Fruit fly (Drosophila melanogaster) whole organism, embryonic: ENCODE results near the gene CG7530.
A peak's percentile ranks its signal among the peaks of the same experiment; 100 is the strongest.

Source experiments
- Abd-B ChIP-seq: fragments of 200-800 bp; sonication (Bioruptor generic); optimal IDR thresholded peaks from 2 replicates; lab custom pipeline; 2018; ENCODE audit warnings: missing biosample characterization, mild to moderate bottlenecking, missing genetic modification characterization, moderate library complexity
- Awh ChIP-seq: fragments of 200-800 bp; sonication (Bioruptor generic); IDR thresholded peaks from 2 replicates; pipeline ENCODE4, ENCODE4 v1.3.6; 2022; ENCODE audit warnings: missing biosample characterization, missing genetic modification characterization
- Bgb ChIP-seq: fragments of 200-800 bp; sonication (Bioruptor generic); IDR thresholded peaks from 2 replicates; pipeline ENCODE4 v1.3.6; 2022; ENCODE audit warnings: missing biosample characterization, missing genetic modification characterization; ENCODE audit not compliant: partially characterized antibody
- CG10979 ChIP-seq: fragments of 200-800 bp; sonication (Bioruptor generic); optimal IDR thresholded peaks from 2 replicates; lab custom pipeline; 2018; ENCODE audit warnings: missing biosample characterization, mild to moderate bottlenecking, missing genetic modification characterization, moderate library complexity
- CG14050 ChIP-seq: fragments of 200-800 bp; sonication (Bioruptor generic); IDR thresholded peaks from 3 replicates; pipeline ENCODE4 v1.3.6; 2022; ENCODE audit warnings: missing biosample characterization, missing genetic modification characterization
- CG14441 ChIP-seq: fragments of 200-800 bp; sonication (Bioruptor generic); IDR thresholded peaks from 2 replicates; pipeline ENCODE4 v1.3.6; 2022; ENCODE audit warnings: missing biosample characterization, missing genetic modification characterization
- CG17361 ChIP-seq: fragments of 200-800 bp; sonication (Bioruptor generic); IDR thresholded peaks from 3 replicates; pipeline ENCODE4 v1.3.6; 2022; ENCODE audit warnings: missing biosample characterization, missing genetic modification characterization
- CG2678 ChIP-seq: fragments of 200-800 bp; sonication (Bioruptor generic); optimal IDR thresholded peaks from 3 replicates; lab custom pipeline; 2019; ENCODE audit warnings: missing biosample characterization, mild to moderate bottlenecking, missing genetic modification characterization, moderate library complexity
- CG2712 ChIP-seq: fragments of 200-800 bp; optimal IDR thresholded peaks from 3 replicates; lab custom pipeline; 2019; ENCODE audit warnings: missing biosample characterization, mild to moderate bottlenecking, missing genetic modification characterization, moderate library complexity
- CG31441 ChIP-seq: fragments of 200-800 bp; sonication (Bioruptor generic); IDR thresholded peaks from 2 replicates; pipeline ENCODE4 v1.3.6; 2022; ENCODE audit warnings: missing biosample characterization, missing genetic modification characterization
- CG33557 ChIP-seq: fragments of 200-800 bp; sonication (Bioruptor generic); optimal IDR thresholded peaks from 2 replicates; lab custom pipeline; 2019; ENCODE audit warnings: missing biosample characterization, mild to moderate bottlenecking, missing genetic modification characterization, moderate library complexity
- CG3407 ChIP-seq: fragments of 200-800 bp; sonication (Bioruptor generic); optimal IDR thresholded peaks from 2 replicates; lab custom pipeline; 2018; ENCODE audit warnings: missing biosample characterization, mild to moderate bottlenecking, missing genetic modification characterization
- CG42726 ChIP-seq: fragments of 200-800 bp; sonication (Bioruptor generic); IDR thresholded peaks from 2 replicates; pipeline ENCODE4 v1.3.6; 2022; ENCODE audit warnings: missing biosample characterization, missing genetic modification characterization; ENCODE audit not compliant: partially characterized antibody
- CG4854 ChIP-seq: fragments of 200-800 bp; sonication (Bioruptor generic); optimal IDR thresholded peaks from 2 replicates; lab custom pipeline; 2016; ENCODE audit warnings: missing biosample characterization, missing genetic modification characterization, inconsistent platforms
- CG6813 ChIP-seq: fragments of 200-800 bp; sonication (Bioruptor generic); optimal IDR thresholded peaks from 2 replicates; lab custom pipeline; 2017; ENCODE audit warnings: missing biosample characterization, missing genetic modification characterization, mild to moderate bottlenecking, moderate library complexity, missing genetic modification reagents
- CG7839 ChIP-seq: fragments of 200-800 bp; sonication (Bioruptor generic); optimal IDR thresholded peaks from 3 replicates; lab custom pipeline; 2018; ENCODE audit warnings: missing biosample characterization, mild to moderate bottlenecking, missing genetic modification characterization, moderate library complexity
- CG8089 ChIP-seq: fragments of 200-800 bp; sonication (Bioruptor generic); optimal IDR thresholded peaks from 3 replicates; lab custom pipeline; 2016; ENCODE audit warnings: missing biosample characterization, missing genetic modification characterization
- D19B ChIP-seq: fragments of 200-800 bp; sonication (Bioruptor generic); optimal IDR thresholded peaks from 2 replicates; lab custom pipeline; 2017; ENCODE audit warnings: missing biosample characterization, mild to moderate bottlenecking, missing genetic modification characterization
- Dip2 ChIP-seq: fragments of 200-800 bp; sonication (Bioruptor generic); IDR thresholded peaks from 2 replicates; pipeline ENCODE4 v1.3.6; 2022; ENCODE audit warnings: missing biosample characterization, missing genetic modification characterization
- Doc3 ChIP-seq: fragments of 200-800 bp; sonication (Bioruptor generic); IDR thresholded peaks from 3 replicates; pipeline ENCODE4 v1.3.6; 2022; ENCODE audit warnings: missing biosample characterization, missing genetic modification characterization; ENCODE audit not compliant: partially characterized antibody
- Eip74EF ChIP-seq, 2 experiments: fragments of 200-800 bp in 1 of 2; fragments of >200 bp in 1 of 2; sonication (Bioruptor generic) in 1 of 2; optimal IDR thresholded peaks; 2 replicates each; lab custom pipeline; 2017 to 2019; ENCODE audit warnings: missing biosample characterization in 2 of 2, missing genetic modification characterization in 2 of 2, mild to moderate bottlenecking in 1 of 2, moderate library complexity in 1 of 2
- Fer2 ChIP-seq: fragments of 200-800 bp; sonication (Bioruptor generic); optimal IDR thresholded peaks from 2 replicates; lab custom pipeline; 2018; ENCODE audit warnings: missing biosample characterization, mild to moderate bottlenecking, missing genetic modification characterization, moderate library complexity
- GATAe ChIP-seq: fragments of 200-800 bp; sonication (Bioruptor generic); conservative IDR thresholded peaks from 2 replicates; pipeline ENCODE4 v1.3.6; 2022; ENCODE audit warnings: missing biosample characterization, missing genetic modification characterization
- Mad ChIP-seq: fragments of 200-800 bp; sonication (Bioruptor generic); optimal IDR thresholded peaks from 2 replicates; lab custom pipeline; 2016; ENCODE audit warnings: missing biosample characterization, missing genetic modification characterization
- Med ChIP-seq: fragments of 200-800 bp; sonication (Bioruptor generic); peaks from one replicate; lab custom pipeline; 2016; ENCODE audit warnings: missing biosample characterization, missing genetic modification characterization, mild to moderate bottlenecking, inconsistent platforms, moderate library complexity
- Six4 ChIP-seq: fragments of 200-800 bp; sonication (Bioruptor generic); optimal IDR thresholded peaks from 2 replicates; lab custom pipeline; 2016; ENCODE audit warnings: missing biosample characterization, missing genetic modification characterization
- Xrp1 ChIP-seq: fragments of 200-800 bp; sonication (Bioruptor generic); IDR thresholded peaks from 2 replicates; pipeline ENCODE4 v1.3.6; 2022; ENCODE audit warnings: missing biosample characterization, missing genetic modification characterization
- abd-A ChIP-seq: fragments of 200-800 bp; sonication (Bioruptor generic); optimal IDR thresholded peaks from 3 replicates; lab custom pipeline; 2019; ENCODE audit warnings: missing biosample characterization, mild to moderate bottlenecking, missing genetic modification characterization, moderate library complexity
- bab2 ChIP-seq: fragments of 200-800 bp; sonication (Bioruptor generic); optimal IDR thresholded peaks from 2 replicates; lab custom pipeline; 2016; ENCODE audit warnings: missing biosample characterization, missing genetic modification characterization
- chinmo ChIP-seq: fragments of 200-800 bp; sonication (Bioruptor generic); IDR thresholded peaks from 4 replicates; pipeline ENCODE4 v1.3.6; 2022; ENCODE audit warnings: missing biosample characterization, missing genetic modification characterization; ENCODE audit not compliant: partially characterized antibody
- chm ChIP-seq: fragments of 200-800 bp; sonication (Bioruptor generic); IDR thresholded peaks from 2 replicates; pipeline ENCODE4 v1.3.6; 2022; ENCODE audit warnings: missing biosample characterization, missing genetic modification characterization
- dmrt11E ChIP-seq: fragments of 200-800 bp; sonication (Bioruptor generic); optimal IDR thresholded peaks from 3 replicates; lab custom pipeline; 2018; ENCODE audit warnings: missing biosample characterization, mild to moderate bottlenecking, missing genetic modification characterization, moderate library complexity
- grau ChIP-seq: fragments of 200-800 bp; optimal IDR thresholded peaks from 3 replicates; lab custom pipeline; 2019; ENCODE audit warnings: missing biosample characterization, mild to moderate bottlenecking, missing genetic modification characterization, moderate library complexity
- lola ChIP-seq, 3 experiments: fragments of >200 bp in 2 of 3; fragments of 200-800 bp in 1 of 3; sonication (Bioruptor generic) in 1 of 3; optimal IDR thresholded peaks; 2 replicates each; lab custom pipeline; 2017 to 2019; ENCODE audit warnings: missing biosample characterization in 3 of 3, missing genetic modification characterization in 3 of 3, mild to moderate bottlenecking in 1 of 3, moderate library complexity in 1 of 3
- nmo ChIP-seq: fragments of 200-800 bp; sonication (Bioruptor generic); optimal IDR thresholded peaks from 2 replicates; lab custom pipeline; 2018; ENCODE audit warnings: missing biosample characterization, mild to moderate bottlenecking, missing genetic modification characterization, moderate library complexity
- nom ChIP-seq: fragments of 200-800 bp; sonication (Bioruptor generic); optimal IDR thresholded peaks from 2 replicates; lab custom pipeline; 2017; ENCODE audit warnings: missing biosample characterization, missing genetic modification characterization, mild to moderate bottlenecking, moderate library complexity, missing genetic modification reagents
- onecut ChIP-seq: fragments of 200-800 bp; sonication (Bioruptor generic); IDR thresholded peaks from 2 replicates; pipeline ENCODE4 v1.3.6; 2022; ENCODE audit warnings: missing biosample characterization, missing genetic modification characterization
- pb ChIP-seq: fragments of 200-800 bp; sonication (Bioruptor generic); optimal IDR thresholded peaks from 3 replicates; lab custom pipeline; 2016; ENCODE audit warnings: missing biosample characterization, missing genetic modification characterization
- phol ChIP-seq: fragments of 200-800 bp; sonication (Bioruptor generic); optimal IDR thresholded peaks from 3 replicates; lab custom pipeline; 2018; ENCODE audit warnings: missing biosample characterization, mild to moderate bottlenecking, missing genetic modification characterization, moderate library complexity
- psq ChIP-seq: fragments of 200-800 bp; sonication (Bioruptor generic); optimal IDR thresholded peaks from 2 replicates; lab custom pipeline; 2017; ENCODE audit warnings: missing biosample characterization, missing genetic modification characterization
- ro ChIP-seq: fragments of 200-800 bp; sonication (Bioruptor generic); IDR thresholded peaks from 2 replicates; pipeline ENCODE4 v1.3.6; 2022; ENCODE audit warnings: missing biosample characterization, missing genetic modification characterization
- sd ChIP-seq: fragments of 200-800 bp; sonication (Bioruptor generic); optimal IDR thresholded peaks from 3 replicates; lab custom pipeline; 2018; ENCODE audit warnings: missing biosample characterization, mild to moderate bottlenecking, missing genetic modification characterization, moderate library complexity
- sens ChIP-seq: fragments of 200-800 bp; sonication (Bioruptor generic); peaks from one replicate; lab custom pipeline; 2016; ENCODE audit warnings: missing biosample characterization, missing genetic modification characterization
- trh ChIP-seq: fragments of 200-800 bp; sonication (Bioruptor generic); optimal IDR thresholded peaks from 2 replicates; lab custom pipeline; 2016; ENCODE audit warnings: missing biosample characterization, missing genetic modification characterization
- twi ChIP-seq: fragments of 200-800 bp; optimal IDR thresholded peaks from 2 replicates; lab custom pipeline; 2019; ENCODE audit warnings: missing biosample characterization, mild to moderate bottlenecking, missing genetic modification characterization, moderate library complexity

Gene CG7530

DNA sequence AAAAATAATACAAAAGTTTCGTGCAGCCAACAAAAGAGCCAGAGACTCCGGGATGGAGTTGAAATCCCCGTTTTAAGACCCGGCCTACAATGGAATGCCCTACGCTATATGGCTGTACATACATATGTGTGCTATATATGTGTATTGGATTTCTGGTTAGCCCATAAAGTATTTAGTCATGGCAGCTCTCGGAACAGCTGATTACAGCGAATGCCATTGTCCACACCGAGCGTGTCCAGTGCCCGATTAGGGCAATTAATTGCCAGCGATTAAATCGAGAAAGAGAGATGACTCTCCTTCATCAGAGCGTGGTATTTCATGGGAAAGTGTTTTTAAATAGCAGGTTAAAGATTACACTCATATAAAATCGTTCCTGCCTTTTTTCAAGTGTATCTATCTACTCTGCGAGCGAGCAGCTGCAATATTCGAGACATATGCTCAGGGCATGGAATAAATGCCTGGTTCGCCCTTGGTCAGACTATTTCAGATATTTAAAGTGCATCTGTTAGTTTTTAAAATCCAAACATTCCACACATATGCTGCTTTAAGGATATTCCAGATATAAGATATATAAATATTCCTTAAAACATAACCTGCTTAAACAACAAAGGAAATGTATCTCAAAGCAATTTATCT, 14.1 kb downstream of the CG7530 start (continued):
- TF ChIP-seq GATAe (GFP tag; lab: Robert Waterston, UW) (no peak), pb (GFP tag; lab: Kevin White, UChicago) (no peak), CG42726 (GFP tag; lab: Robert Waterston, UW) (no peak), Six4 (no peak), CG6813 (GFP tag; lab: Kevin White, UChicago) (no peak), CG14441 (no peak), CG2712 (tag; lab: Kevin White, UChicago) (peak; percentile 36)

DNA sequence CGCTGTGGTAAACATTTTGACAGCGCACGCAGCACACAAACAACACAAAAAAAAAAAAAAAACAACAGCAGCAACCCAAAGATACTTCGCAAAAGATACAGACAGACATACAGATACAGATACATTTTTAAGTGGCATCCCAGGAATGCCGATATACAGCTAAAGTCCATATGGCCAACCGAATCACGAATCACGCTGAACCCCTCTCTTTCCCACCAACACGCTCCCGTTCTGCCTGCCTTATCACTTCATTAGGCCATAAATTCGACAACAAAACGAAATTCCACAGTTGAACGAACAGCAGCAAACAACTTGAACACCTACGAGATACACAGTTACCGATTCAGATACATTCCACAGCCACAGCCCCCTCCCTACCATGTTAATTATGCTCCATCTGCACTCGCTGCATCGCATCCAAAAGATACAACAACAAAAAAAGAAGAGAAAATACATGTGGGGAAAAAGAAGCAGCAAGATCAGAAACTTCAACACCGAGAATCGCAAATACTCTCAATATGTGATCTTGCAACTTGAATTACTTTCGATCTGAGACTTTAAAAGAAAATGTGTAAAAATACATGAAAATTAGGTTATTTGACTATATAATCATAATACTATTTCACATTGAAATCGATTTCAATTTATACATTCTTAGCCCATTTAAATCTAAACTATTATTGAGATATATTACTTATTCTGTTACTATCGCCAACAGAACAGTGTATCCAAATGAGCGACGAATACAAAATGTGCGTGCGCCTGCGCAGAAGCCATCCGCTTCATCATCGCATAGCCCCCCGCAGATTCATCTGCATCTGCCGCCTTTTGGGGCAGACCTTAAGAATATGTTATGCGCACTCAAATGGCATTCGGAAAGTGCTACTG, 14.9 kb downstream of the CG7530 start:
- TF ChIP-seq CG2712 (tag; lab: Kevin White, UChicago) (peak; percentile 44), CG10979 (tag; lab: Kevin White, UChicago) (peak; percentile 38), onecut (no peak), CG4854 (GFP tag; lab: Kevin White, UChicago) (no peak), bab2 (GFP tag; lab: Kevin White, UChicago) (no peak), Dip2 (GFP tag; lab: Robert Waterston, UW) (no peak), ro (no peak), D19B (no peak), lola (GFP tag; optimal IDR thresholded peaks at IDR 0.05; lab: Kevin White, UChicago) (peak in 1 of 3 experiments; percentile 61), nmo (GFP tag; lab: Kevin White, UChicago) (peak; percentile 36), CG31441 (GFP tag; lab: Robert Waterston, UW) (no peak), chinmo (GFP tag; lab: Robert Waterston, UW) (0 out of 4 replicates have a peak, but pooled peaks have one; percentile 41), dmrt11E (tag; lab: Kevin White, UChicago) (peak; percentile 53), Doc3 (GFP tag; lab: Robert Waterston, UW) (no peak), Xrp1 (GFP tag; lab: Robert Waterston, UW) (peak; percentile 10; the same call in 1 of the 2 replicates), nom (peak; percentile 36), grau (tag; lab: Kevin White, UChicago) (peak; percentile 16), CG7839 (tag; lab: Kevin White, UChicago) (peak; percentile 15), Eip74EF (GFP tag; optimal IDR thresholded peaks at IDR 0.05; lab: Kevin White, UChicago) (no peak), twi (tag; lab: Kevin White, UChicago) (peak; percentile 76), CG3407 (GFP tag; lab: Kevin White, UChicago) (no peak), CG14050 (GFP tag; lab: Robert Waterston, UW) (no peak), Abd-B (GFP tag; lab: Kevin White, UChicago) (no peak), CG8089 (GFP tag; lab: Kevin White, UChicago) (no peak), CG2678 (peak; percentile 17), Mad (GFP tag; lab: Kevin White, UChicago) (no peak), psq (GFP tag; lab: Kevin White, UChicago) (no peak), trh (GFP tag; lab: Kevin White, UChicago) (no peak), Awh (GFP tag; lab: Robert Waterston, UW) (peak; percentile 21; the same call in 1 of the 2 replicates), Med (GFP tag; lab: Kevin White, UChicago) (no peak), CG17361 (GFP tag; lab: Robert Waterston, UW) (peak; percentile 59; the same call in 2 of the 3 replicates), sens (GFP tag; lab: Kevin White, UChicago) (peak; percentile 83), phol (tag; lab: Kevin White, UChicago) (peak; percentile 31), abd-A (peak; percentile 73), Fer2 (no peak), chm (no peak), sd (tag; lab: Kevin White, UChicago) (peak; percentile 100), CG33557 (GFP tag; lab: Kevin White, UChicago) (peak; percentile 34), Bgb (no peak)
